Worm (Caenorhabditis elegans) whole organism, L4/young adult: Measurements from ENCODE around the gene T27C5.10.

Experiments used
- W03F9.2 ChIP-seq: fragments of 150-350 bp; optimal IDR thresholded peaks from 2 replicates; lab custom pipeline; 2014; ENCODE audit warnings: missing biosample characterization, missing genetic modification characterization
- dao-5 ChIP-seq: sonication (generic microtip); optimal IDR thresholded peaks from 2 replicates; lab custom pipeline; 2016; ENCODE audit warnings: missing genotype, missing genetic modification characterization, moderate library complexity, missing compliant biosample characterization

- TF ChIP-seq W03F9.2 (no peak), dao-5 (tag; lab: Kevin White, UChicago) (no peak)
These were observed 30.1 kb upstream of the T27C5.10 start, which contains the start of gene srz-48 for ce11 chrV:17460061-17460460.
